Worm (Caenorhabditis elegans) whole organism, L3 larva: ENCODE data around the gene K02E10.7.

Experiments
- elt-1 ChIP-seq: fragments of 150-350 bp; optimal IDR thresholded peaks from 2 replicates; lab custom pipeline; 2014; ENCODE audit warnings: missing biosample characterization, missing genetic modification characterization
- eor-1 ChIP-seq, 2 experiments: fragments of 150-350 bp; optimal IDR thresholded peaks; 2 replicates each; lab custom pipeline; 2014 to 2018; ENCODE audit warnings: missing biosample characterization in 2 of 2, missing genetic modification characterization in 2 of 2
- pha-4 ChIP-seq: fragments of 150-350 bp; optimal IDR thresholded peaks from 2 replicates; lab custom pipeline; 2014; ENCODE audit warnings: missing biosample characterization, missing genetic modification reagents, missing genetic modification characterization
- snpc-4 ChIP-seq: fragments of 150-350 bp; optimal IDR thresholded peaks from 2 replicates; lab custom pipeline; 2014; ENCODE audit warnings: missing biosample characterization, missing genetic modification characterization

- no peak for TF ChIP-seq elt-1 (tag; lab: Kevin White, UChicago)
- TF ChIP-seq snpc-4 (tag; lab: Kevin White, UChicago) = no peak
- no peak for TF ChIP-seq eor-1 (tag; optimal IDR thresholded peaks at IDR 0.05; lab: Kevin White, UChicago)
- peak; percentile 46 for TF ChIP-seq pha-4 (tag; lab: Kevin White, UChicago)
Measured at ce11 chrX:2497816-2498215, 10.5 kb downstream of the K02E10.7 start.
